Worm (Caenorhabditis elegans): Measurements from ENCODE around the gene hrpl-1.

hrpl-1 gene

ce11 chrII:6932978-6933377, 34.4 kb downstream of the hrpl-1 start:
- TF ChIP-seq eor-1 (tag; optimal IDR thresholded peaks at IDR 0.05): no peak
- no peak for TF ChIP-seq mml-1 (tag; optimal IDR thresholded peaks at IDR 0.05)
- TF ChIP-seq unc-39 (tag; optimal IDR thresholded peaks at IDR 0.05): no peak
- TF ChIP-seq nhr-28 (tag; optimal IDR thresholded peaks at IDR 0.05): no peak
- TF ChIP-seq egl-5 (tag; optimal IDR thresholded peaks at IDR 0.05): no peak
- TF ChIP-seq lin-15B (tag; optimal IDR thresholded peaks at IDR 0.05): no peak
- TF ChIP-seq nhr-25 (tag; optimal IDR thresholded peaks at IDR 0.05): no peak
- no peak for TF ChIP-seq ceh-9 (tag; optimal IDR thresholded peaks at IDR 0.05)
- no peak for TF ChIP-seq mdl-1 (tag; optimal IDR thresholded peaks at IDR 0.05)
- TF ChIP-seq tbx-2 (tag; optimal IDR thresholded peaks at IDR 0.05): no peak
- TF ChIP-seq ceh-28 (tag; optimal IDR thresholded peaks at IDR 0.05): peak; percentile 70
- no peak for TF ChIP-seq elt-1 (tag; optimal IDR thresholded peaks at IDR 0.05)
- TF ChIP-seq pha-4 (tag; optimal IDR thresholded peaks at IDR 0.05): peak; percentile 13
- no peak for TF ChIP-seq jun-1 (tag; optimal IDR thresholded peaks at IDR 0.05)
- no peak for TF ChIP-seq nhr-77 (tag; optimal IDR thresholded peaks at IDR 0.05)

ce11 chrII:6934729-6935128, 36.2 kb downstream of the hrpl-1 start:
- TF ChIP-seq lin-39 (tag; optimal IDR thresholded peaks at IDR 0.05): peak; percentile 46
- TF ChIP-seq eor-1 (tag; optimal IDR thresholded peaks at IDR 0.05): no peak
- peak; percentile 43 for TF ChIP-seq pha-4 (tag; optimal IDR thresholded peaks at IDR 0.05)
- no peak for TF ChIP-seq ceh-82 (tag; optimal IDR thresholded peaks at IDR 0.05)
- no peak for TF ChIP-seq R02D3.7 (tag; optimal IDR thresholded peaks at IDR 0.05)

- TF ChIP-seq ceh-16 (tag; optimal IDR thresholded peaks at IDR 0.05) (no peak), nhr-67 (tag; optimal IDR thresholded peaks at IDR 0.05) (no peak), mdl-1 (tag; optimal IDR thresholded peaks at IDR 0.05) (no peak), nhr-23 (tag; optimal IDR thresholded peaks at IDR 0.05) (no peak), ZK546.5 (tag; optimal IDR thresholded peaks at IDR 0.05) (no peak)
Measured at ce11 chrII:6935975-6936374, 37.4 kb downstream of the hrpl-1 start.

- TF ChIP-seq pqm-1 (tag; optimal IDR thresholded peaks at IDR 0.05): peak; percentile 9
- TF ChIP-seq ZK546.5 (tag; optimal IDR thresholded peaks at IDR 0.05): no peak
- TF ChIP-seq tbx-2 (tag; optimal IDR thresholded peaks at IDR 0.05): no peak
Measured at ce11 chrII:6936528-6936927, 38.0 kb downstream of the hrpl-1 start.

- TF ChIP-seq pha-4 (tag; optimal IDR thresholded peaks at IDR 0.05) (peak; percentile 74), elt-3 (tag; optimal IDR thresholded peaks at IDR 0.05) (no peak), hmg-11 (tag; optimal IDR thresholded peaks at IDR 0.05) (no peak), ceh-28 (tag; optimal IDR thresholded peaks at IDR 0.05) (peak; percentile 2), lsy-12 (tag; optimal IDR thresholded peaks at IDR 0.05) (no peak), lin-15B (tag; optimal IDR thresholded peaks at IDR 0.05) (no peak), jun-1 (tag; optimal IDR thresholded peaks at IDR 0.05) (no peak)
Measured at ce11 chrII:6937057-6937456, 38.5 kb downstream of the hrpl-1 start.

ce11 chrII:6939873-6940272, 41.3 kb downstream of the hrpl-1 start:
- TF ChIP-seq tbx-2 (tag; optimal IDR thresholded peaks at IDR 0.05) (no peak), hmg-11 (tag; optimal IDR thresholded peaks at IDR 0.05) (no peak), unc-39 (tag; optimal IDR thresholded peaks at IDR 0.05) (no peak), fos-1 (tag; optimal IDR thresholded peaks at IDR 0.05) (no peak), nhr-23 (tag; optimal IDR thresholded peaks at IDR 0.05) (no peak), unc-62 (GFP tag; optimal IDR thresholded peaks at IDR 0.05) (no peak), pha-4 (tag; optimal IDR thresholded peaks at IDR 0.05) (no peak), ceh-16 (tag; optimal IDR thresholded peaks at IDR 0.05) (no peak), ceh-28 (tag; optimal IDR thresholded peaks at IDR 0.05) (no peak), sea-2 (GFP tag; optimal IDR thresholded peaks at IDR 0.05) (no peak), ZK546.5 (tag; optimal IDR thresholded peaks at IDR 0.05) (no peak), nhr-237 (tag; optimal IDR thresholded peaks at IDR 0.05) (no peak), elt-1 (tag; optimal IDR thresholded peaks at IDR 0.05) (no peak), lin-15B (tag; optimal IDR thresholded peaks at IDR 0.05) (no peak), daf-12 (tag; optimal IDR thresholded peaks at IDR 0.05) (no peak), elt-2 (tag; optimal IDR thresholded peaks at IDR 0.05) (no peak), nhr-76 (tag; optimal IDR thresholded peaks at IDR 0.05) (no peak), R02D3.7 (tag; optimal IDR thresholded peaks at IDR 0.05) (no peak)

All from whole organism, L3 larva.